Worm (Caenorhabditis elegans): ENCODE results near the gene B0348.10.

The B0348.10 gene

ce11 chrV:21848-22247 lies 13.3 kb upstream of the B0348.10 start:
- TF ChIP-seq dmd-6 (GFP tag; IDR thresholded peaks at IDR 0.05) (0 out of 2 replicates have a peak, but pooled peaks have one; percentile 8), ctbp-1 (GFP tag; IDR thresholded peaks at IDR 0.05) (no peak), nhr-77 (tag; optimal IDR thresholded peaks at IDR 0.05) (peak; percentile 66), hlh-11 (tag; optimal IDR thresholded peaks at IDR 0.05) (peak; percentile 30), daf-16 (GFP tag; optimal IDR thresholded peaks at IDR 0.05) (no peak), daf-16 (tag; optimal IDR thresholded peaks at IDR 0.05) (peak; percentile 61), dve-1 (tag; optimal IDR thresholded peaks at IDR 0.05; ENCODE audit: insufficient read depth) (peak; percentile 29), F37D6.2 (tag; optimal IDR thresholded peaks at IDR 0.05) (no peak), nhr-28 (tag; optimal IDR thresholded peaks at IDR 0.05) (peak; percentile 62), pqm-1 (tag; optimal IDR thresholded peaks at IDR 0.05) (peak; percentile 80), zfp-3 (GFP tag; conservative IDR thresholded peaks at IDR 0.05) (no peak)

- no peak for TF ChIP-seq D1046.2 (GFP tag; IDR thresholded peaks at IDR 0.05)
- TF ChIP-seq ces-1 (GFP tag; optimal IDR thresholded peaks at IDR 0.05) = no peak
- no peak for TF ChIP-seq dve-1 (tag; optimal IDR thresholded peaks at IDR 0.05; ENCODE audit: insufficient read depth)
- no peak for TF ChIP-seq mep-1 (tag; optimal IDR thresholded peaks at IDR 0.05)
- no peak for TF ChIP-seq ceh-20 (GFP tag; IDR thresholded peaks at IDR 0.05)
- TF ChIP-seq spr-1 (tag; optimal IDR thresholded peaks at IDR 0.05) = no peak
- no peak for TF ChIP-seq vab-7 (GFP tag; IDR thresholded peaks at IDR 0.05)
- TF ChIP-seq daf-12 (tag; optimal IDR thresholded peaks at IDR 0.05) = no peak
- TF ChIP-seq aha-1 (tag) = no peak
- TF ChIP-seq daf-16 (GFP tag; optimal IDR thresholded peaks at IDR 0.05) = no peak
- no peak for TF ChIP-seq daf-16 (tag; optimal IDR thresholded peaks at IDR 0.05)
- TF ChIP-seq egl-27 (tag; optimal IDR thresholded peaks at IDR 0.05) = no peak
- no peak for TF ChIP-seq lin-38 (GFP tag; IDR thresholded peaks at IDR 0.05)
- no peak for TF ChIP-seq zip-2 (tag; optimal IDR thresholded peaks at IDR 0.05)
- TF ChIP-seq F37D6.2 (tag; optimal IDR thresholded peaks at IDR 0.05) = no peak
- TF ChIP-seq ceh-28 (tag; optimal IDR thresholded peaks at IDR 0.05) = no peak
- no peak for TF ChIP-seq dmd-9 (GFP tag; IDR thresholded peaks at IDR 0.05)
Observed at ce11 chrV:20518-20917, 12.0 kb upstream of the B0348.10 start, which contains the start of gene egl-8. Gene egl-8, plus strand, starts transcription at chrV:20818.

- TF ChIP-seq hlh-11 (tag; optimal IDR thresholded peaks at IDR 0.05) (peak; percentile 59), nhr-28 (tag; optimal IDR thresholded peaks at IDR 0.05) (peak; percentile 84), unc-62 (GFP tag; optimal IDR thresholded peaks at IDR 0.05 in 1 of 2) (peak in 1 of 2 experiments; percentile 54), unc-62 (tag; optimal IDR thresholded peaks at IDR 0.05) (no peak), nhr-237 (tag; optimal IDR thresholded peaks at IDR 0.05) (no peak), skn-1 (tag; optimal IDR thresholded peaks at IDR 0.05) (no peak), hlh-30 (tag; optimal IDR thresholded peaks at IDR 0.05; ENCODE audit: insufficient read depth) (peak; percentile 67), nhr-11 (tag; optimal IDR thresholded peaks at IDR 0.05) (no peak), aha-1 (tag) (peak; percentile 79), daf-16 (GFP tag; optimal IDR thresholded peaks at IDR 0.05) (no peak), daf-16 (tag; optimal IDR thresholded peaks at IDR 0.05) (peak; percentile 33), nhr-77 (tag; optimal IDR thresholded peaks at IDR 0.05) (peak; percentile 7), dmd-6 (GFP tag; IDR thresholded peaks at IDR 0.05) (peak; percentile 28; the same call in 1 of the 2 replicates), pqm-1 (tag; optimal IDR thresholded peaks at IDR 0.05) (peak; percentile 36)
Observed at ce11 chrV:16067-16845, 7.7 kb upstream of the B0348.10 start.

- TF ChIP-seq lin-15B (tag; optimal IDR thresholded peaks at IDR 0.05) (no peak), ces-1 (GFP tag; optimal IDR thresholded peaks at IDR 0.05) (no peak), nhr-111 (GFP tag; optimal IDR thresholded peaks at IDR 0.05) (no peak), nhr-237 (tag; optimal IDR thresholded peaks at IDR 0.05) (no peak), nhr-11 (tag; optimal IDR thresholded peaks at IDR 0.05) (no peak), lin-39 (tag; optimal IDR thresholded peaks at IDR 0.05) (no peak), unc-62 (GFP tag; optimal IDR thresholded peaks at IDR 0.05 in 1 of 2) (no peak), unc-62 (tag; optimal IDR thresholded peaks at IDR 0.05) (no peak), snpc-1.2 (GFP tag; IDR thresholded peaks at IDR 0.05) (no peak), fos-1 (tag; optimal IDR thresholded peaks at IDR 0.05) (no peak), pqm-1 (tag; optimal IDR thresholded peaks at IDR 0.05) (no peak), lin-1 (GFP tag; IDR thresholded peaks at IDR 0.05) (no peak)
Observed at ce11 chrV:11708-12107, 3.2 kb upstream of the B0348.10 start.

Measured in whole organism, L4 larva.